Worm (Caenorhabditis elegans): Measurements from ENCODE around the gene clec-218.

- TF ChIP-seq sma-9 (GFP tag; optimal IDR thresholded peaks at IDR 0.05): peak; percentile 97
- no peak for TF ChIP-seq sma-9 (tag; optimal IDR thresholded peaks at IDR 0.05)
- peak; percentile 56 to 82 for TF ChIP-seq lsy-2 (tag; optimal IDR thresholded peaks at IDR 0.05)
- TF ChIP-seq nhr-10 (tag; optimal IDR thresholded peaks at IDR 0.05): peak; percentile 56
- peak; percentile 62 for TF ChIP-seq ztf-4 (tag; optimal IDR thresholded peaks at IDR 0.05)
- peak; percentile 69 for TF ChIP-seq nhr-237 (tag; optimal IDR thresholded peaks at IDR 0.05)
- peak; percentile 30 for TF ChIP-seq unc-62 (GFP tag; optimal IDR thresholded peaks at IDR 0.05)
- no peak for TF ChIP-seq elt-1 (tag; optimal IDR thresholded peaks at IDR 0.05)
- peak; percentile 84 for TF ChIP-seq fos-1 (tag; optimal IDR thresholded peaks at IDR 0.05)
- no peak for TF ChIP-seq nhr-11 (tag; optimal IDR thresholded peaks at IDR 0.05)
- peak; percentile 21 for TF ChIP-seq blmp-1 (tag; optimal IDR thresholded peaks at IDR 0.05; ENCODE audit: insufficient read depth)
These were observed 41.2 kb downstream of the clec-218 start for ce11 chrV:8348959-8349389.

All from whole organism, L2 larva.